Worm (Caenorhabditis elegans) whole organism, L1 larva: Measurements from ENCODE around the gene srh-140.

Experiments used
- C34B4.2 ChIP-seq: sonication (generic microtip); optimal IDR thresholded peaks from 2 replicates; lab custom pipeline; 2017; ENCODE audit warnings: mild to moderate bottlenecking, missing genetic modification characterization, missing compliant biosample characterization
- F16B12.6 ChIP-seq: fragments of 150-350 bp; optimal IDR thresholded peaks from 2 replicates; lab custom pipeline; 2014; ENCODE audit warnings: missing biosample characterization, missing genetic modification characterization
- aly-2 ChIP-seq: fragments of 150-350 bp; optimal IDR thresholded peaks from 2 replicates; lab custom pipeline; 2014; ENCODE audit warnings: missing biosample characterization, missing genetic modification characterization
- ceh-82 ChIP-seq, 3 experiments: fragments of 150-350 bp in 1 of 3; sonication (generic microtip) in 2 of 3; optimal IDR thresholded peaks; 2 replicates each; lab custom pipeline; 2014 to 2017; ENCODE audit warnings: missing biosample characterization in 3 of 3, missing genetic modification characterization in 3 of 3
- dpl-1 ChIP-seq, 3 experiments: fragments of 150-350 bp in 2 of 3; sonication (generic microtip) in 1 of 3; optimal IDR thresholded peaks; 2 replicates each; lab custom pipeline; 2014 to 2017; ENCODE audit warnings: missing biosample characterization in 3 of 3, missing genetic modification characterization in 3 of 3, missing genetic modification reagents in 3 of 3
- fkh-10 ChIP-seq: sonication (generic microtip); optimal IDR thresholded peaks from 2 replicates; lab custom pipeline; 2017; ENCODE audit warnings: missing biosample characterization, missing genetic modification reagents, missing genetic modification characterization
- lir-3 ChIP-seq: sonication (generic microtip); optimal IDR thresholded peaks from 2 replicates; lab custom pipeline; 2016; ENCODE audit warnings: mild to moderate bottlenecking, missing genetic modification characterization, moderate library complexity, missing compliant biosample characterization; ENCODE audit not compliant: poor library complexity
- mab-9 ChIP-seq: fragments of 200-800 bp; sonication (Bioruptor generic); IDR thresholded peaks from 2 replicates; pipeline ENCODE4 v1.3.6; 2022; ENCODE audit warnings: missing genetic modification reagents, missing genetic modification characterization, missing compliant biosample characterization
- rnt-1 ChIP-seq: sonication (generic microtip); optimal IDR thresholded peaks from 2 replicates; lab custom pipeline; 2016; ENCODE audit warnings: mild to moderate bottlenecking, missing genetic modification characterization, moderate library complexity, missing compliant biosample characterization
- ztf-4 ChIP-seq: fragments of 150-350 bp; optimal IDR thresholded peaks from 2 replicates; lab custom pipeline; 2014; ENCODE audit warnings: missing biosample characterization, missing genetic modification characterization

ce11 chrV:15735720-15736119 is 13.7 kb downstream of the srh-140 start, which contains the start of gene str-27:
- TF ChIP-seq ceh-82 (tag; optimal IDR thresholded peaks at IDR 0.05; lab: Kevin White, UChicago) (no peak), dpl-1 (GFP tag; optimal IDR thresholded peaks at IDR 0.05; lab: Kevin White, UChicago) (no peak), C34B4.2 (tag; lab: Kevin White, UChicago) (no peak), ztf-4 (tag; lab: Kevin White, UChicago) (no peak), fkh-10 (GFP tag; lab: Kevin White, UChicago) (no peak), lir-3 (no peak), rnt-1 (tag; lab: Kevin White, UChicago) (no peak), aly-2 (tag; lab: Kevin White, UChicago) (no peak), mab-9 (GFP tag; lab: Robert Waterston, UW) (no peak), F16B12.6 (tag; lab: Kevin White, UChicago) (no peak)
